Fruit fly (Drosophila melanogaster) whole organism, wandering third instar larva: ENCODE results near the gene CG33521.

ENCODE experiments used
- CG32264 ChIP-seq: fragments of 200-800 bp; sonication (Bioruptor generic); optimal IDR thresholded peaks from 2 replicates; lab custom pipeline; 2016; ENCODE audit warnings: missing biosample characterization, missing genetic modification characterization
- CG9705 ChIP-seq: fragments of 200-800 bp; sonication (Bioruptor generic); optimal IDR thresholded peaks from 2 replicates; lab custom pipeline; 2018; ENCODE audit warnings: missing biosample characterization, mild to moderate bottlenecking, missing genetic modification characterization
- CrebA ChIP-seq: fragments of 200-800 bp; sonication (Bioruptor generic); optimal IDR thresholded peaks from 2 replicates; lab custom pipeline; 2016; ENCODE audit warnings: missing biosample characterization, mild to moderate bottlenecking, missing genetic modification characterization, borderline replicate concordance
- Dfd ChIP-seq: fragments of >200 bp; optimal IDR thresholded peaks from 2 replicates; lab custom pipeline; 2017; ENCODE audit warnings: missing biosample characterization, missing genetic modification characterization
- Dif ChIP-seq: fragments of 200-275, 200-300 bp; sonication (Bioruptor generic); optimal IDR thresholded peaks from 2 replicates; lab custom pipeline; 2018; ENCODE audit warnings: missing biosample characterization, missing genetic modification characterization; ENCODE audit not compliant: partially characterized antibody
- HLH106 ChIP-seq: fragments of 200-800 bp; optimal IDR thresholded peaks from 3 replicates; lab custom pipeline; 2019; ENCODE audit warnings: missing biosample characterization, mild to moderate bottlenecking, missing genetic modification characterization, moderate library complexity
- Hnf4 ChIP-seq: fragments of 200-800 bp; sonication (Bioruptor generic); optimal IDR thresholded peaks from 2 replicates; lab custom pipeline; 2016; ENCODE audit warnings: missing biosample characterization, mild to moderate bottlenecking, missing genetic modification characterization
- Hr83 ChIP-seq: fragments of 200-300 bp; sonication (Bioruptor generic); optimal IDR thresholded peaks from 2 replicates; lab custom pipeline; 2016; ENCODE audit warnings: missing biosample characterization, mild to moderate bottlenecking, missing genetic modification characterization, moderate library complexity; ENCODE audit not compliant: poor library complexity, severe bottlenecking
- Mio ChIP-seq: sonication (Bioruptor generic); optimal IDR thresholded peaks from 2 replicates; lab custom pipeline; 2016; ENCODE audit warnings: missing biosample characterization, missing genetic modification characterization
- Myc ChIP-seq: fragments of >200 bp; optimal IDR thresholded peaks from 2 replicates; lab custom pipeline; 2017
- N ChIP-seq: fragments of >200 bp; optimal IDR thresholded peaks from 2 replicates; lab custom pipeline; 2018; ENCODE audit warnings: missing biosample characterization, missing external identifiers, missing genetic modification characterization
- OdsH ChIP-seq: fragments of 200-800 bp; sonication (Bioruptor generic); optimal IDR thresholded peaks from 2 replicates; lab custom pipeline; 2016; ENCODE audit warnings: missing biosample characterization, mild to moderate bottlenecking, missing genetic modification characterization
- Rel ChIP-seq, 2 experiments: fragments of 200-800 bp; sonication (Bioruptor generic) in 1 of 2; optimal IDR thresholded peaks; 2 replicates in 1 of 2; 3 replicates in 1 of 2; lab custom pipeline; 2016 to 2019; ENCODE audit warnings: mild to moderate bottlenecking in 2 of 2, missing biosample characterization in 2 of 2, missing genetic modification characterization in 2 of 2, moderate library complexity in 1 of 2
- Sp1 ChIP-seq: fragments of 200-800 bp; sonication (Bioruptor generic); optimal IDR thresholded peaks from 3 replicates; lab custom pipeline; 2019; ENCODE audit warnings: missing biosample characterization, mild to moderate bottlenecking, missing genetic modification characterization, moderate library complexity
- Vsx2 ChIP-seq: fragments of 200-300, 225-300 bp; sonication (Bioruptor generic); optimal IDR thresholded peaks from 2 replicates; lab custom pipeline; 2018; ENCODE audit warnings: missing biosample characterization, missing genetic modification characterization; ENCODE audit not compliant: partially characterized antibody
- br ChIP-seq: fragments of 200-800 bp; sonication (Bioruptor generic); optimal IDR thresholded peaks from 2 replicates; lab custom pipeline; 2016; ENCODE audit warnings: missing biosample characterization, missing genetic modification characterization
- brk ChIP-seq: fragments of 200-800 bp; sonication (Bioruptor generic); optimal IDR thresholded peaks from 2 replicates; lab custom pipeline; 2016; ENCODE audit warnings: missing biosample characterization, mild to moderate bottlenecking, missing genetic modification characterization
- dl ChIP-seq, 2 experiments: fragments of 175-275, 200-275 bp in 1 of 2; fragments of 200-275 bp in 1 of 2; sonication (Bioruptor generic); optimal IDR thresholded peaks; lab custom pipeline; 2018; ENCODE audit warnings: mild to moderate bottlenecking in 2 of 2, missing biosample characterization in 2 of 2, missing genetic modification characterization in 2 of 2, moderate library complexity in 2 of 2; ENCODE audit not compliant: partially characterized antibody in 2 of 2, insufficient read depth in 1 of 2
- ey ChIP-seq: fragments of 200-800 bp; sonication (Bioruptor generic); optimal IDR thresholded peaks from 2 replicates; lab custom pipeline; 2016; ENCODE audit warnings: missing biosample characterization, missing genetic modification characterization
- foxo ChIP-seq, 2 experiments: fragments of 200-800 bp; sonication (Bioruptor generic); optimal IDR thresholded peaks; 2 replicates in 1 of 2; 3 replicates in 1 of 2; lab custom pipeline; 2016 to 2017; ENCODE audit warnings: missing biosample characterization in 2 of 2, missing genetic modification characterization in 2 of 2
- h ChIP-seq: fragments of 200-800 bp; sonication (Bioruptor generic); optimal IDR thresholded peaks from 3 replicates; lab custom pipeline; 2016; ENCODE audit warnings: missing biosample characterization, mild to moderate bottlenecking, missing genetic modification characterization
- jim ChIP-seq: fragments of 175-275, 200-325 bp; sonication (Bioruptor generic); optimal IDR thresholded peaks from 2 replicates; lab custom pipeline; 2016; ENCODE audit warnings: missing biosample characterization, mild to moderate bottlenecking, missing genetic modification characterization
- rgr ChIP-seq: fragments of 200-800 bp; sonication (Bioruptor generic); optimal IDR thresholded peaks from 3 replicates; lab custom pipeline; 2016; ENCODE audit warnings: missing biosample characterization, mild to moderate bottlenecking, missing genetic modification characterization
- sage ChIP-seq: fragments of 200-800 bp; sonication (Bioruptor generic); optimal IDR thresholded peaks from 2 replicates; lab custom pipeline; 2016; ENCODE audit warnings: missing biosample characterization, mild to moderate bottlenecking, missing genetic modification characterization
- tai ChIP-seq: sonication (Bioruptor generic); optimal IDR thresholded peaks from 2 replicates; lab custom pipeline; 2016; ENCODE audit warnings: missing biosample characterization, missing genetic modification characterization
- usp ChIP-seq: fragments of >200 bp; optimal IDR thresholded peaks from 2 replicates; lab custom pipeline; 2017; ENCODE audit warnings: missing biosample characterization, missing genetic modification characterization
- woc ChIP-seq: sonication (Bioruptor generic); optimal IDR thresholded peaks from 2 replicates; lab custom pipeline; 2016; ENCODE audit warnings: missing biosample characterization, mild to moderate bottlenecking, missing genetic modification characterization

Gene CG33521

dm6 chr4:1231648-1232286 is 46.2 kb downstream of the CG33521 start:
- no peak for TF ChIP-seq br (GFP tag; lab: Kevin White, UChicago)
- TF ChIP-seq jim (GFP tag; lab: Kevin White, UChicago): no peak
- TF ChIP-seq CG32264 (GFP tag; lab: Kevin White, UChicago): no peak
- TF ChIP-seq Hnf4: no peak
- TF ChIP-seq Dfd: no peak
- no peak for TF ChIP-seq ey
- no peak for TF ChIP-seq OdsH (GFP tag; lab: Kevin White, UChicago)
- no peak for TF ChIP-seq HLH106
- TF ChIP-seq usp (GFP tag; lab: Kevin White, UChicago): no peak
- no peak for TF ChIP-seq dl (GFP tag; optimal IDR thresholded peaks at IDR 0.05; lab: Kevin White, UChicago; ENCODE audit: insufficient read depth in 1 of 2, partially characterized antibody in 2 of 2)
- no peak for TF ChIP-seq Myc (lab: Kevin White, UChicago)
- TF ChIP-seq woc (GFP tag; lab: Kevin White, UChicago): no peak
- TF ChIP-seq Dif (GFP tag; lab: Kevin White, UChicago): no peak
- TF ChIP-seq sage (GFP tag; lab: Kevin White, UChicago): no peak
- no peak for TF ChIP-seq brk (GFP tag; lab: Kevin White, UChicago)

dm6 chr4:1233351-1233750 is 47.8 kb downstream of the CG33521 start:
- no peak for TF ChIP-seq woc (GFP tag; lab: Kevin White, UChicago)
- no peak for TF ChIP-seq h (GFP tag; lab: Kevin White, UChicago)
- no peak for TF ChIP-seq N (GFP tag; lab: Kevin White, UChicago)
- no peak for TF ChIP-seq tai (GFP tag; lab: Kevin White, UChicago)

DNA sequence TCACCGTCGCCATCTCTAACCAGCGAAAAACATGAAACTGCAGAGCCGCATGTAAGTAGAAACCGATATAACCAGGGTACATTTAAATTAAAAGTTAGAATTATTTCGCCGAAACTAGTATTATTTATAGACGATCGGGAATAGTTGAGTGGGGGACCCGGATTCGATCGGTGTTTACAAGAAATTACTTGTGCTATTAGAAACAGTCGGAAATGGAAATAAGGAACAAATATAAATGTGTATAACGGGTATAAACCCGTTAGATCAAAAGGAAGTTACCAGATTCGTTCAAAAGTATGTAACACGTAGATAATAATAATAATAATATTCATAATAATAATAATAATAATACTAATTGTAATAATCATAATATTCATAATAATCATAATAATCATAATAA is 49.2 kb downstream of the CG33521 start:
- TF ChIP-seq CG9705 (no peak), CrebA (no peak), dl (GFP tag; optimal IDR thresholded peaks at IDR 0.05; lab: Kevin White, UChicago; ENCODE audit: insufficient read depth in 1 of 2, partially characterized antibody in 2 of 2) (no peak), Hr83 (GFP tag; lab: Kevin White, UChicago) (no peak), Sp1 (GFP tag; lab: Kevin White, UChicago) (no peak), CG32264 (GFP tag; lab: Kevin White, UChicago) (no peak), jim (GFP tag; lab: Kevin White, UChicago) (no peak), sage (GFP tag; lab: Kevin White, UChicago) (no peak), Rel (GFP tag; optimal IDR thresholded peaks at IDR 0.05; lab: Kevin White, UChicago) (no peak), Rel (tag; optimal IDR thresholded peaks at IDR 0.05; lab: Kevin White, UChicago) (no peak), rgr (GFP tag; lab: Kevin White, UChicago) (no peak), Vsx2 (GFP tag; lab: Kevin White, UChicago) (no peak), Mio (GFP tag; lab: Kevin White, UChicago) (no peak), foxo (GFP tag; optimal IDR thresholded peaks at IDR 0.05; lab: Kevin White, UChicago) (no peak), N (GFP tag; lab: Kevin White, UChicago) (no peak)

dm6 chr4:1238252-1238651 is 52.7 kb downstream of the CG33521 start:
- no peak for TF ChIP-seq brk (GFP tag; lab: Kevin White, UChicago)
- no peak for TF ChIP-seq Dif (GFP tag; lab: Kevin White, UChicago)
- TF ChIP-seq Mio (GFP tag; lab: Kevin White, UChicago): no peak
- no peak for TF ChIP-seq Sp1 (GFP tag; lab: Kevin White, UChicago)
- no peak for TF ChIP-seq ey
- no peak for TF ChIP-seq rgr (GFP tag; lab: Kevin White, UChicago)
